Fruit fly (Drosophila melanogaster) whole organism, prepupa: ENCODE data around the gene Elba1.
A peak's percentile ranks its signal among the peaks of the same experiment; 100 is the strongest.

Experiments used
- Blimp-1 ChIP-seq: fragments of 200-800 bp; sonication (Bioruptor generic); optimal IDR thresholded peaks from 3 replicates; lab custom pipeline; 2017; ENCODE audit warnings: missing biosample characterization, missing genetic modification characterization, mild to moderate bottlenecking, moderate library complexity, missing genetic modification reagents
- CG10631 ChIP-seq: fragments of 200-800 bp; sonication (Bioruptor generic); optimal IDR thresholded peaks from 2 replicates; lab custom pipeline; 2016; ENCODE audit warnings: missing biosample characterization, missing genetic modification characterization
- CG11902 ChIP-seq: fragments of 200-800 bp; sonication (Bioruptor generic); optimal IDR thresholded peaks from 3 replicates; lab custom pipeline; 2016; ENCODE audit warnings: missing biosample characterization, missing genetic modification characterization
- CG15336 ChIP-seq: fragments of 200-800 bp; sonication (Bioruptor generic); IDR thresholded peaks from 2 replicates; pipeline ENCODE4 v1.3.6; 2022; ENCODE audit warnings: missing biosample characterization, missing genetic modification characterization
- CG1621 ChIP-seq: fragments of 200-800 bp; sonication (Bioruptor generic); optimal IDR thresholded peaks from 3 replicates; lab custom pipeline; 2018; ENCODE audit warnings: missing biosample characterization, mild to moderate bottlenecking, missing genetic modification characterization
- CG16779 ChIP-seq: fragments of 200-800 bp; sonication (Bioruptor generic); optimal IDR thresholded peaks from 3 replicates; lab custom pipeline; 2017; ENCODE audit warnings: missing biosample characterization, mild to moderate bottlenecking, missing genetic modification characterization
- CG3032 ChIP-seq: fragments of 200-800 bp; optimal IDR thresholded peaks from 2 replicates; lab custom pipeline; 2019; ENCODE audit warnings: missing biosample characterization, mild to moderate bottlenecking, missing genetic modification characterization, moderate library complexity
- CG31627 ChIP-seq: fragments of 200-800 bp; sonication (Bioruptor generic); optimal IDR thresholded peaks from 3 replicates; lab custom pipeline; 2016; ENCODE audit warnings: missing biosample characterization, missing genetic modification characterization
- CG34406 ChIP-seq: fragments of 200-800 bp; sonication (Bioruptor generic); optimal IDR thresholded peaks from 3 replicates; lab custom pipeline; 2016; ENCODE audit warnings: missing biosample characterization, missing genetic modification characterization
- CG6163 ChIP-seq: fragments of 200-800 bp; sonication (Bioruptor generic); IDR thresholded peaks from 3 replicates; pipeline ENCODE4 v1.3.6; 2022; ENCODE audit warnings: missing biosample characterization, missing genetic modification characterization
- CG6276 ChIP-seq: fragments of 200-800 bp; sonication (Bioruptor generic); optimal IDR thresholded peaks from 2 replicates; lab custom pipeline; 2017; ENCODE audit warnings: missing biosample characterization, mild to moderate bottlenecking, missing genetic modification characterization
- CG6792 ChIP-seq: fragments of 200-800 bp; sonication (Bioruptor generic); optimal IDR thresholded peaks from 3 replicates; lab custom pipeline; 2016; ENCODE audit warnings: missing biosample characterization, missing genetic modification characterization
- CG6854 ChIP-seq: fragments of 200-800 bp; sonication (Bioruptor generic); optimal IDR thresholded peaks from 2 replicates; lab custom pipeline; 2017; ENCODE audit warnings: missing biosample characterization, mild to moderate bottlenecking, missing genetic modification characterization
- CG8119 ChIP-seq: fragments of 200-800 bp; sonication (Bioruptor generic); IDR thresholded peaks from 3 replicates; pipeline ENCODE4 v1.3.6; 2022; ENCODE audit warnings: missing biosample characterization, missing genetic modification characterization
- CG8319 ChIP-seq: fragments of 200-800 bp; sonication (Bioruptor generic); optimal IDR thresholded peaks from 3 replicates; lab custom pipeline; 2016; ENCODE audit warnings: missing biosample characterization, missing genetic modification characterization
- Eip75B ChIP-seq: fragments of 200-800 bp; sonication (Bioruptor generic); optimal IDR thresholded peaks from 3 replicates; lab custom pipeline; 2016; ENCODE audit warnings: missing biosample characterization, missing genetic modification characterization
- Ets21C ChIP-seq: fragments of 200-800 bp; sonication (Bioruptor generic); optimal IDR thresholded peaks from 3 replicates; lab custom pipeline; 2016; ENCODE audit warnings: missing biosample characterization, missing genetic modification characterization
- Ets96B ChIP-seq: fragments of 200-800 bp; optimal IDR thresholded peaks from 2 replicates; lab custom pipeline; 2019; ENCODE audit warnings: missing biosample characterization, mild to moderate bottlenecking, missing genetic modification characterization, moderate library complexity
- Hr38 ChIP-seq: sonication (Bioruptor generic); optimal IDR thresholded peaks from 2 replicates; lab custom pipeline; 2016; ENCODE audit warnings: missing biosample characterization, missing genetic modification characterization
- Hr4 ChIP-seq: fragments of 200-800 bp; sonication (Bioruptor generic); optimal IDR thresholded peaks from 3 replicates; lab custom pipeline; 2016; ENCODE audit warnings: missing biosample characterization, missing genetic modification characterization
- Met ChIP-seq: fragments of 200-800 bp; sonication (Bioruptor generic); optimal IDR thresholded peaks from 3 replicates; lab custom pipeline; 2016; ENCODE audit warnings: missing biosample characterization, missing genetic modification characterization
- OdsH ChIP-seq: fragments of 200-800 bp; sonication (Bioruptor generic); optimal IDR thresholded peaks from 3 replicates; lab custom pipeline; 2016; ENCODE audit warnings: missing biosample characterization, missing genetic modification characterization
- Sox102F ChIP-seq: fragments of 200-800 bp; sonication (Bioruptor generic); optimal IDR thresholded peaks from 2 replicates; lab custom pipeline; 2016; ENCODE audit warnings: missing biosample characterization, mild to moderate bottlenecking, missing genetic modification characterization
- achi ChIP-seq: fragments of 200-800 bp; sonication (Bioruptor generic); optimal IDR thresholded peaks from 3 replicates; lab custom pipeline; 2016; ENCODE audit warnings: missing biosample characterization, missing genetic modification characterization
- dsx ChIP-seq: fragments of 200-800 bp; optimal IDR thresholded peaks from 3 replicates; lab custom pipeline; 2019; ENCODE audit warnings: missing biosample characterization, mild to moderate bottlenecking, missing genetic modification characterization, moderate library complexity; ENCODE audit not compliant: poor library complexity, severe bottlenecking
- eg ChIP-seq: fragments of 200-800 bp; sonication (Bioruptor generic); IDR thresholded peaks from 3 replicates; pipeline ENCODE4 v1.3.6; 2022; ENCODE audit warnings: missing biosample characterization, missing genetic modification characterization
- fd59A ChIP-seq: fragments of 200-800 bp; sonication (Bioruptor generic); optimal IDR thresholded peaks from 2 replicates; lab custom pipeline; 2017; ENCODE audit warnings: missing biosample characterization, mild to moderate bottlenecking, missing genetic modification characterization, missing genetic modification reagents
- fd85E ChIP-seq: fragments of 200-800 bp; sonication (Bioruptor generic); optimal IDR thresholded peaks from 3 replicates; lab custom pipeline; 2016; ENCODE audit warnings: missing biosample characterization, missing genetic modification characterization
- lz ChIP-seq: fragments of 200-800 bp; sonication (Bioruptor generic); optimal IDR thresholded peaks from 3 replicates; lab custom pipeline; 2016; ENCODE audit warnings: missing biosample characterization, missing genetic modification characterization
- net ChIP-seq: fragments of 200-800 bp; sonication (Bioruptor generic); optimal IDR thresholded peaks from 3 replicates; lab custom pipeline; 2016; ENCODE audit warnings: missing biosample characterization, missing genetic modification characterization
- pdm3 ChIP-seq: fragments of 200-800 bp; sonication (Bioruptor generic); optimal IDR thresholded peaks from 3 replicates; lab custom pipeline; 2016; ENCODE audit warnings: missing biosample characterization, missing genetic modification characterization
- spab ChIP-seq: fragments of 200-800 bp; sonication (Bioruptor generic); optimal IDR thresholded peaks from 2 replicates; lab custom pipeline; 2017; ENCODE audit warnings: missing biosample characterization, mild to moderate bottlenecking, missing genetic modification characterization, missing genetic modification reagents
- ss ChIP-seq, 2 experiments: fragments of 200-800 bp; sonication (Bioruptor generic); optimal IDR thresholded peaks; 2 replicates in 1 of 2; 3 replicates in 1 of 2; lab custom pipeline; 2017 to 2018; ENCODE audit warnings: mild to moderate bottlenecking in 2 of 2, missing biosample characterization in 2 of 2, missing genetic modification characterization in 2 of 2, moderate library complexity in 1 of 2
- svp ChIP-seq: fragments of 200-800 bp; sonication (Bioruptor generic); peaks from one replicate; lab custom pipeline; 2016; ENCODE audit warnings: missing biosample characterization, missing genetic modification characterization
- vri ChIP-seq: fragments of 200-800 bp; sonication (Bioruptor generic); optimal IDR thresholded peaks from 3 replicates; lab custom pipeline; 2016; ENCODE audit warnings: missing biosample characterization, mild to moderate bottlenecking, missing genetic modification characterization

Gene Elba1

DNA sequence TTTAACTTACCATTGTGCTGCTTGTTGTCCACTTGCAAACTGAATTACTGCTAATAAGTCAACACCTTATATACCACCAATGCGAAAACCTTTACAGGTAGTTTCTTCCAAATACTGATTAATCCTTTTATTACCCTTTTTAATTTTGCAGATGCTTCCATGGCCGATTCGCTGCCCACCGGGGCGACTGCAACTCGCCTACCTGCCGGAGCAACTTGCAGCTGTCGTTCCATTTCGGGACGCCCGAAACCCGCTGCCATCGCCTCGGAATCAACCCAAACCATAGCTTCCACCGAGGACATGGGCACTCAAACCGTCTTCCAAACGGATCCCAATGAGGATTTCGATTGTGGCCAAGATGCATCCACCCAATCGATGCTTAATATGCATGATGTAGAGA lies at the start of gene Elba1:
Gene Elba1, minus strand, starts transcription at position 101 of the 400 bp plus-strand sequence.
- no peak for TF ChIP-seq Ets21C (GFP tag; lab: Kevin White, UChicago)

DNA sequence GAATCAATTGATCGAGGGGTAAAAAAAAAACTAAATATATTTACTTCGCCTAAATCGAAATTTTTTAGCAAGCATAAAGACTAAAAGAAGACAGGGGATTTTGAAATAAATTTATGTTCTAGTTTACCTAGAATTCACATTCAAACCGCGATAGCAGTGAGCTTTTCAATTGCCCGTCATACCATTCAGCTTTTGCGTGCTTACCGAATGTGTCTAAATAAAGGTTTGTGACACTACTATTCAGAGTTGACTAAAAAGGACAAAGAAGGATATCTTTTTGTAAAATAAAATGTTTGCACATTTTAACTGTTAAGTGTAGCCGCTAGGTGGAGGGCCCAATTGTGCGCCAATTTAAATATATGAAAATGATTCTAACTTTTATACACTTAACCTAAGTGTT lies 41.8 kb upstream of the Elba1 start:
- TF ChIP-seq pdm3 (GFP tag; lab: Kevin White, UChicago) (no peak), CG10631 (GFP tag; lab: Kevin White, UChicago) (no peak), OdsH (no peak), CG11902 (GFP tag; lab: Kevin White, UChicago) (no peak), fd59A (no peak), CG6792 (GFP tag; lab: Kevin White, UChicago) (no peak), CG8119 (GFP tag; lab: Robert Waterston, UW) (no peak), CG15336 (GFP tag; lab: Robert Waterston, UW) (no peak), Hr38 (GFP tag; lab: Kevin White, UChicago) (no peak), CG31627 (GFP tag; lab: Kevin White, UChicago) (no peak), Hr4 (no peak)
- TF ChIP-seq, all 60 proteins: peak for 0

dm6 chr2L:4701385-4701784 lies 17.1 kb upstream of the Elba1 start, which contains the start of gene Taf12L:
Taf12L (minus strand) TSS chr2L:4701485.
- no peak for TF ChIP-seq CG16779 (tag; lab: Kevin White, UChicago)
- no peak for TF ChIP-seq Hr38 (GFP tag; lab: Kevin White, UChicago)
- TF ChIP-seq CG15336 (GFP tag; lab: Robert Waterston, UW): no peak
- no peak for TF ChIP-seq CG8319 (GFP tag; lab: Kevin White, UChicago)
- TF ChIP-seq ss (GFP tag; optimal IDR thresholded peaks at IDR 0.05; lab: Kevin White, UChicago): no peak
- TF ChIP-seq Blimp-1: no peak
- TF ChIP-seq net (GFP tag; lab: Kevin White, UChicago): no peak
- TF ChIP-seq OdsH: no peak
- TF ChIP-seq Ets96B: no peak
- TF ChIP-seq achi (GFP tag; lab: Kevin White, UChicago): no peak
- no peak for TF ChIP-seq Met (GFP tag; lab: Kevin White, UChicago)
- no peak for TF ChIP-seq CG6854 (GFP tag; lab: Kevin White, UChicago)
- TF ChIP-seq CG10631 (GFP tag; lab: Kevin White, UChicago): no peak
- no peak for TF ChIP-seq eg (GFP tag; lab: Robert Waterston, UW)
- no peak for TF ChIP-seq CG3032 (tag; lab: Kevin White, UChicago)
- TF ChIP-seq, all 60 proteins: peak for 0

dm6 chr2L:4698837-4699236 lies 14.6 kb upstream of the Elba1 start:
- TF ChIP-seq Eip75B (no peak), CG15336 (GFP tag; lab: Robert Waterston, UW) (no peak)

- TF ChIP-seq CG6276 (GFP tag; lab: Kevin White, UChicago): no peak
- peak; percentile 13 for TF ChIP-seq svp
Observed at dm6 chr2L:4694421-4694820, 10.2 kb upstream of the Elba1 start, which contains the start of gene dcma. dcma (plus strand) TSS chr2L:4694721.

DNA sequence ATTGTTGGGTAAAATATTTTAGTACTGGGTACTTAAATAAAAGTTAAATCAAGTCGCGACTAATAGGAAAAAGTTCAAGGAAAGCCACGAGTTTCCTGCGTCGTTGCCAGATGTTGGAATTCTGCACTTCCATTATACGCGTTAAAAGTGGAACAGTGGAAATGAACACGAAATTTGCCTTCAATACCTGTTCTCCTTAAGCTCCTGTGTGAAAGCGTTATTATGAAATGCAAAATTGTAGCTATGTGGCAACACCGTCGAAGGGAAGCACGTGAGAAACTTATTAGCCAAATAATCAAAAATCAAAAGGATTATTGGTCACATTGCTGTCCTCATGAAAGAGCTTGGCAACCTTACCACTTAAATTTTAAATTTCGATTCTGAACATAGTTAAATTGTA lies 6.3 kb upstream of the Elba1 start, which contains the start of gene CG3251:
Gene CG3251, minus strand, starts transcription at position 101 of the 400 bp plus-strand sequence.
- TF ChIP-seq CG34406 (GFP tag; lab: Kevin White, UChicago) (no peak), OdsH (no peak), lz (no peak), CG8119 (GFP tag; lab: Robert Waterston, UW) (no peak), spab (GFP tag; lab: Kevin White, UChicago) (no peak), Hr38 (GFP tag; lab: Kevin White, UChicago) (no peak), CG6163 (GFP tag; lab: Robert Waterston, UW) (no peak), Sox102F (GFP tag; lab: Kevin White, UChicago) (no peak), CG1621 (tag; lab: Kevin White, UChicago) (no peak), dsx (GFP tag; lab: Kevin White, UChicago) (no peak), CG31627 (GFP tag; lab: Kevin White, UChicago) (no peak), fd85E (no peak), Ets21C (GFP tag; lab: Kevin White, UChicago) (no peak), Ets96B (no peak), eg (GFP tag; lab: Robert Waterston, UW) (no peak), vri (GFP tag; lab: Kevin White, UChicago) (no peak)
- TF ChIP-seq, all 60 proteins: peak for 0
